Fruit fly (Drosophila melanogaster): ENCODE measurements around the gene dysf.

DNA sequence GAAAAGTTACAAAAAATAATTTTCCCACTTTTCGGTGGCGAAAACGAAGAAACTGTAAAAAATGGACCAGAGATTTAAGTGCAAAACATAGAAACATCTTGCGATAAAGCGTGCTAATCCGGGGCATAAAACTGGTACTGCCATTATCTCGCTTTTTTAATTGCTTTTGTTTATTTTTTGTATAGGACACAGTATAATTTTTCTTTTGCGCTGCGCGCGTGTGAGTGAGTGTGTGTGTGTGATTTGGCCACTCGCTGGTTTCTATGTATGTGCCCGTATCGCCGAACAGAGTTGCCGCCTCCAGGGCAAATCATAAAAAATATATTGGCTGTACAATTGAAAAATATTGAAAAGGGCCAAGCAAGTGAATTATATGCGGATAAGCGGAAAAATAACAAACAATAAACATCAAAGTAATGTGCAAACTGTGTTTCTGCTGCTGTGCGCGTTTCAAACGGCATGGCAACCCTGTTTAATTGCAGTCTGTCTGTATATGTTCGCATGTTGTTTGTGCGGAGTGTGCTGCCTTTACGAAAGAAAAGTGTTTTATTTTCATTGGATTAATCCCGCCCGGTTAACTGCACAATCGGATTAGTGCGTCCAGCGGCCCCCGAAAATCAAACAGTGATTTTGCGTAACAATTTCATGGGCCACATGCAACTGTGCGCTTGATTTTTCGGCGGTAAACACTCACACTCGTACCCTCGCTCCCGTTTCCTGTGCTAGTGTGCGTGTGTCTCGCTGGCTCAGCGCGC is 56.2 kb downstream of the dysf start:
- TF ChIP-seq Abd-B (GFP tag; optimal IDR thresholded peaks at IDR 0.05) (peak; percentile 45), OdsH (GFP tag; optimal IDR thresholded peaks at IDR 0.05) (peak; percentile 97), usp (GFP tag; optimal IDR thresholded peaks at IDR 0.05) (no peak)
